Fruit fly (Drosophila melanogaster): Measurements from ENCODE around the gene CG33116.
A peak's percentile ranks its signal among the peaks of the same experiment; 100 is the strongest.

The CG33116 gene

DNA sequence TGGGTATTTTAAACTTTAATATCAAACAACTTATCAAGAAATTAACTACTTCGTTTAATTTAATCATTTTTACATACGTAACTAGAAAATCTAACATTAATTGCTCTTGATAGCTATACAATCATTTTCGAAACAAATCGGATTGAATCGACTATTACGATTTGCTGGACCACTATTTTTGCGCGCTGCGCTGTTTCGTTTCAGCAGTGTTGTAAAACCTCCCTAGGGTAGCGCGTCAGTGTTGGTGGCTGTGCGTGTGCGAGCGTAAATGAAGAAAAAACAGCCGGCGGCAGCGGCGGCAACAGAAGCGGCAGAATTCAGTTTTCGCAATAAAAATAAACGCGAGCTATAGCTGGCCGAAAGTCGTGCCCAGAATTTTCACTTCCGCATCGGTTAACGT is at the start of gene CG33116:
TSS of gene CG33116 (plus strand) at position 233 of the 400 bp plus-strand sequence.
- TF ChIP-seq CTCF (optimal IDR thresholded peaks at IDR 0.05) (no peak), CG8478 (optimal IDR thresholded peaks at IDR 0.05) (no peak)

DNA sequence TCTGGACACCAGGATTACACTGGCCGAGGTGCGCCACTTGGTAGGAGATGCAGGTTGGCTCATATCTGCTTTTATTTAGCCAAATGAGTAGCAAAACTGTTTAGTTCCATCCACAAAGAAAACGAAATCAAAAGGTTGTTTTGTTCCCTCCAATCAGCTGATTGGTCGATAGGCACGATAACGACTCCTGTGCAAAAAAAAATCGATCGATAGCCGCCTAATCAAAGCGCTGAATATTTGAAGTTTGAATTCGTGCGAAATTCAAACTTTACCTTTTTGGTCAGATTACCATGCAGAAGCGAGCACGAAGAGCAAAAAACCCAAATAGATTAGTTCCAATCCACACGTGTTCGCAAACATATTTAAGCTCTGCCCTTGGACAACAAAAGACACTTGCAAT is 48.7 kb upstream of the CG33116 start, which contains the start of the genes CG10195 and CG13084:
TSS of gene CG10195 (minus strand) at position 167 of the 400 bp plus-strand sequence.
TSS of gene CG13084 (plus strand) at position 392 of the 400 bp plus-strand sequence.
- TF ChIP-seq CTCF (optimal IDR thresholded peaks at IDR 0.05) (no peak), CG8478 (optimal IDR thresholded peaks at IDR 0.05) (no peak)

DNA sequence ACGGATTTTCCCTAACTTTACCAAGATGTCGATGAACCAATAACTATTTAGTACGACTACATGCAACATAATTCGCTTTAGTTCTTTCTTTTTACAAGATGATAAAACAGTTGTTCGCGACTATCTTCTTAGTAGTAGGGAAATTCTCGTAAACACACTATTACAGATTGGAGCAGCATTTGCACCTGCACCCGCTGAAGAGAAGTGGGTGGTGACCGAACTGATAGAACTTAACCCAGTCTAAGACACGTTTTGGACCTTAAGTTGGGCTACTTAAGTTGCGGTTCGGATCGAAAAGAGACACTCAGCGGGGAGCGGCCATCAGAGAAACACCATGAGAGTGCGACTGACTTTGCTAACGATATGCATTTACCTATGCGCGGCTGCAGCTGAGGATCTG is 46.1 kb upstream of the CG33116 start, which contains the start of gene CG13083:
TSS of gene CG13083 (plus strand) at position 301 of the 400 bp plus-strand sequence.
- TF ChIP-seq CG8478 (optimal IDR thresholded peaks at IDR 0.05): no peak
- TF ChIP-seq CTCF (optimal IDR thresholded peaks at IDR 0.05): no peak

DNA sequence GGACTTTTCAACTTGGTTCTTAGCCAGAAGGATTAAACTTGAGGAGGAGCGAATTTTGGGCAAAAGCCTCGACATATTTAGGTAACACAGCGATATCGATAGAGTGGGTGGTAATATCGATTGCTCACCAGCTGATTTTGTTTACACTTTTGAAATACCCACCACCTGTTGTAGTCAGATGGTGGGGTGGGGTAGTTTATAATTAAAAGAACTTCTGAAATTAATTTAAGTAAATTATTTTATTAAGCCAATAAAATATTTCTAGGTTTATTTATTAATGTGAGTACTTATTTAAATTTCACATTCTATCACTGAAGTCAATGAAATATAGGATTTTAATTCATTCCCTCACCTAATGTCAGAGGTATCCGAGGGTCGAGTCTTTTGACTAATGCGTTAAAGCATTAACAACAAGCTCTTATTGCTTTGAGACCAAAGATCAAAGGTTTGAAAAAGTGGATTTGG is 43.2 kb upstream of the CG33116 start, which contains the start of the genes CG10194 and CG18094:
TSS of gene CG10194 (minus strand) at position 108 of the 465 bp plus-strand sequence.
TSS of gene CG18094 (plus strand) at position 266 of the 465 bp plus-strand sequence.
- no peak for TF ChIP-seq CTCF (optimal IDR thresholded peaks at IDR 0.05)
- TF ChIP-seq CG8478 (optimal IDR thresholded peaks at IDR 0.05): no peak

DNA sequence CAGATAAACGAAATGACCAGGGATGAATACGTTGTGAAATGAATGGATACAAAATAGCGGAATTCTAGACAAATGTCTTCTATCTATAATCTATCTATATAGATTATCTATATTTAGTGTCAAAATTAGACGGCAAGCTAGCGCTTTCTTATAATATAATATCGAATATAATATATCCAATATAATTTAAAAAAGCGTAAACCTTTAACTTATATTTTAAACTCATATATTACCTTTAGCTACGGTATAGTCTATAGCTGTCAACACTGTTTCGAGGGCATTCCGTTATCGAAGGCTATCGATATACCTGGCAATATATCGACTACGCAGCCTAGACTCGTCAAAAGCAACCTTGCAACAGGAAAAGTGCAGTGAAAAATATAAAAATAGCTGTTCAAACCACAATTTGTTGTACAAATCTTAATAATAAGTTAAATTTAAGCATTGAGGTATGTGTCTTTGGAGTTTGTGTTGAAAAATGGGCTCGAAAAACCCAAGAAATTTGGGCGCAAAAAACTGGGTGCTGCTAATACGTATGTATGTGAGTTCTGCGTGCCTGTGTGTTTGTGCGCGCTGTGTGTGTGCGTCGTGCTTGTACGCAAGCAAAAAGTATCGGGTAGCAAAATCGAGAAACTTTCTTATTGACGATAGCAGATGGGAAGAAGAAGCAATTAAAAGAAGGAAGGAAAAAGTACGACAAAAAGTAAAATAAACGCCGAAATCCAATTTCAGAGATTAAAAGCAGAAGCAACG is 40.2 kb upstream of the CG33116 start, which contains the start of the genes swm and Ctu2:
TSS of gene swm (plus strand) at position 318 of the 753 bp plus-strand sequence.
TSS of gene Ctu2 (minus strand) at position 320 of the 753 bp plus-strand sequence.
- TF ChIP-seq CG8478 (optimal IDR thresholded peaks at IDR 0.05) (no peak), CTCF (optimal IDR thresholded peaks at IDR 0.05) (no peak)

DNA sequence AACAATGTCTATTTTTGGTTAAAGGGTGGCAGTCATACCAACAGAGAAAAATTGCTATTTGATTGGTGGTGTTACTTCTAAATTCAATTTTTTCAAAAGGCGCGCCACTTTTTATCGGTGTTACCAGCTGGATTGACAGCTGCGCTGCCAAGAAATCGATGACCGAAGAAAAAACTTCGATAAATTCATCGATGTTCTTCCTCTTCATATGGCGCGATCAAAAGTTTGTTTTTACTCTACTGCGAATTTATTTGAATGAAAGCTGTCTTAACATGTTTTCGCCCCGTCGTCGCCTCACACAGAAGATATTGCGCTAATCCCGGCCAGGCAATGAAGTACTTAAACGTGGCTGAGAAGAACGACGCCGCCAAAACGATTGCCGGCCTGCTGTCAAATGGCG is 35.3 kb upstream of the CG33116 start, which contains the start of gene Top3alpha:
TSS of gene Top3alpha (plus strand) at position 186 of the 400 bp plus-strand sequence.
- TF ChIP-seq CG8478 (optimal IDR thresholded peaks at IDR 0.05) (no peak), CTCF (optimal IDR thresholded peaks at IDR 0.05) (no peak)

DNA sequence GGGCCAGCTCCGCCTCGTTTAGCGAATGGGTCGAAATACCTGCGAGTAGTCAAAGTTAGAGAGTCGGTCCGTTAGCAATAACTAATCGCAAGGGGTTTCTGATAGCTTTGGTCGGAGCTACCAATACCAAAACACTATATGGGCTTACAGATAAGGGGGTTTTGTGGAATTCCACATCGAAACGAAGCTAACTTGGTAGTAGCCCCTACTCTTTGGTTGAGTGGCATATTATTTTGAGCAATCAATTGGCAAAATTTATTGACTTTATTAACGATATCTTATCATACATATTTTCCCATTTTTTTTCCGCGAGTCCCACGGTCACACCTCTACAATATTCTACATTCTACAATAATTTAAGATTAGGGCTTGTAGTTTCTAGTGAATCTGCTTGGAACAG is 27.0 kb upstream of the CG33116 start:
- no peak for TF ChIP-seq CTCF (optimal IDR thresholded peaks at IDR 0.05)
- no peak for TF ChIP-seq CG8478 (optimal IDR thresholded peaks at IDR 0.05)

DNA sequence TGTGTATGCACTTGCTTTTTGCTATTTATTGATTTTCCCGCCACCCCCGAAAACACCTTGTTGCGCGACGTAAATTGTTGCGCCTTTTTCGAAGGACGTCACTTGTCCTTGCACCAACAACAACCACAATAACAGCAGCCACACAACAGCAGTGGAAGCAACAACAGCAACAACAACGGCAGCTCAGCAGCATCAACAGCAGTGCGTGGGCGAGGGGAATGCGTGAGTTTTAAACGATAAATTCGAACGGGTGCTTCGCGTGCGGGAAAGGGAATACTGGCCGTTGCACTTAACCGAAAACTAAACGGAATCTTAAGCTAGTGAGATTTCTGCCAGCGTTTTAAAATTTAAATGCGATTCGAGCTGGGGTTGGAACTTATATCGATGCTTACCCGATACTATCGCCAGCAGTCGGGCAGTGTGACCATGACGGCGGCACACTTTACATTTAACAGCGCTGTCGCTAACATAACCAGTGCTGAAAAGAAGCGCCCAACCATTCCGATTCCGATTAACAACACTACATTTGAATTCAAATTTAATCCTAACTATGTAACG is 24.8 kb upstream of the CG33116 start, which contains the start of gene cyst:
TSS of gene cyst (minus strand) at position 404 of the 558 bp plus-strand sequence.
- TF ChIP-seq CTCF (optimal IDR thresholded peaks at IDR 0.05) (peak in 1 of 2 experiments; percentile 27), CG8478 (optimal IDR thresholded peaks at IDR 0.05) (no peak)

DNA sequence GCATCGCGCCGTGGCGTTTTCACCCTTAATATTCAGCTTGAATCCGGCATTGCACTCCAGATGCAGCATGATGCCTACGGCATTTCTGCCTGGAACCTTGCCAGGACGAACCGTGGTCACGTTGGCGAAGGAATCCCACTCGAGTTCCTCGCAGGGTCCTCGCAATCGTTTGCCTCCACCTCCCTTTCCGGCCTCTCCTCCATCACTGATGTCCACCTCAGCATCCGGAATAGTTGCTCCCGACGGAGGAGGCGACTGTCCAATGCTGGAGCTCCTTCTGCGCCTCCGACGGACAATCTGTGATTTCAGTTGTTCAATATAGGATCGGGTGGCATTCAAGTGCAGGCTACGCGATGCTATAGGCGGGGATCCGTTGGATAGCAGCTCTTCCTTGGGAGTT is 21.1 kb upstream of the CG33116 start:
- TF ChIP-seq CG8478 (optimal IDR thresholded peaks at IDR 0.05) (no peak), CTCF (optimal IDR thresholded peaks at IDR 0.05) (no peak)

DNA sequence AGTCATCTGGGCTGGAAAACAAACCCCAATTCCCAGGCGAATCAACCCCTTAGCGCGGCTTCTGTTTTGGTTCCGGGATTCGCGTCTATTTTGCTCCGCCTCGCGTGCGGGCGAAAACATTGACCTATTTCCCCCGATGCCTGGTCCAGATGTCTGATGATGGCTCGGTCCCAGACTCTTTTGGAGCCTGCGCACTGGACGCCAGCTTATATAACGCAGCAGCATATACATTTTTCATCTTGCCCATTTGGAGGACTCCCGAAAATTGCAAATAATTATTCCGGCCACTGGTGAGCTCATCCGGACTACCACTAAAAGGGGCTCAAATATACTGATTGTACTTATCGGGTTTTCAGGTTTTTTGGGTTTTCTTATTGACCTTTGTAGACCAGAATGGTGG is 17.2 kb upstream of the CG33116 start:
- TF ChIP-seq CG8478 (optimal IDR thresholded peaks at IDR 0.05) (no peak), CTCF (optimal IDR thresholded peaks at IDR 0.05) (no peak)

DNA sequence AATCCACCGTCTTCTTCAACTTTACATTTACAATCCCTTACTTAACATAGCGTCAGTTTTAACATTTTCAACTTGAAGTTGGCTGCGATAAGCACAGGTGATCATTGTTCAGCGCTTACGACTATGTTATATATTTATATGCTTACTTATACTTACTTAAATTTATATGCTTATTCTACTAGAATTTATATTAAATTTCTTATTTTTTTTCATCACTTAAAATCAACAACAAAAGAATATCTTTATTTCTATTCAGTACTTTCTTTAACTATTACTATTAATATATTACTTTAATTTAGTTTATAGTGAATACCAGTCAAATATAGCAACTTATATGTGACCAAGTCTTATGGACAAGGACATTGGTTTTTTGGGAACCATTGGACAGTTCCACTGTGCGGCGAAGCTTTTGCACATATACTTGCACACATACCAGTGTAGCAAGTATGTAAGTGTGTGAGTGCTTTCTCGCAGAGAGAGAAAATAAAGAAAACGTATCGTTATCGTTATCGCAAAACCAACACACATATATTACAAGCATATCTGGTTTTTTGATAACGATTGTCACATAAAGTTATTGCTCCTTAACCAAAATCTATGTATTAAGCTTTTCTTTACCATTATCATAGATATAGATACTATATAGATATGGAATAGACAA is 16.0 kb upstream of the CG33116 start, which contains the start of gene Hasp:
TSS of gene Hasp (minus strand) at position 51 of the 661 bp plus-strand sequence.
- TF ChIP-seq CG8478 (optimal IDR thresholded peaks at IDR 0.05) (no peak), CTCF (optimal IDR thresholded peaks at IDR 0.05) (no peak)

DNA sequence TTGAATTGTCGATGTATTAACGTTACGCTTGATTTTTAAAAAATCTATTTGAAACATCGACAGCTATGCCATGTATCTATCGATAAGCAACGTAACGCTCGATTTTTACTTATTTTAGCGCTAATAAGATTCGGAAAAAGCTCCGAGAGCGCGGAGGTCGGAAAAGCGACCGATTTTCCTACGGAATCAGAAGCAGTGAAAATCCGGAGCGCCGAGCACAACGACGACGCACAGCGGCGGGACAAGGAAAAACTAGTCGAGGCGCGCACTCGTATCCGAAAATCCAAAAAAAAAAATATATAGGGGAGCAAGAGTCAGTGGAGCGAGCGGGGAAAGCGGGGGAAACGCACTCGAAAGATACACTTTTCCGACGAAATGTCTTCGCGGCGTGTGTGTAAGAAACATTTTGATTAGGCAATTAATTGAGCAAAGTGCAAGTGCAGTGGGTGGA is 14.6 kb upstream of the CG33116 start, which contains the start of gene CG10132:
TSS of gene CG10132 (plus strand) at position 189 of the 451 bp plus-strand sequence.
- TF ChIP-seq CG8478 (optimal IDR thresholded peaks at IDR 0.05) (no peak), CTCF (optimal IDR thresholded peaks at IDR 0.05) (no peak)

DNA sequence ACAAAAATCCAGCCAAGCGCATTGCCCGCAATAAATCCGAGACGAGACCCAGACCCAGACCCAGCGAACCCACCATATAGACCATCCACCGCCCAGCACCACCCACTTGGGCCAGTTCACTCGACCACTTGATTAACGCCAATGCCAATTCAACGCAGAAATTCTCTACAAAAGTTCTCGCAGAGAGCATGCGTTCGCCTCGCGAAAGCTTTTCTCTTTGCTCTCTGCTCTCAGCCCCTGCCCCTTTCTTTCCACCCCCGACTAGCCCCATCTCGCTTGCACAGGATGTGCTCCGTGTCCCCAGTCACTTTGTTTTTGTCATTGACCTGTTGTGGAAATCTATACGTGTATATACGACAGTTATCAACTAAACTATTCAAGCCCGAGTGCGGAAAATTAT is 13.7 kb upstream of the CG33116 start:
- TF ChIP-seq CTCF (optimal IDR thresholded peaks at IDR 0.05): no peak
- no peak for TF ChIP-seq CG8478 (optimal IDR thresholded peaks at IDR 0.05)

DNA sequence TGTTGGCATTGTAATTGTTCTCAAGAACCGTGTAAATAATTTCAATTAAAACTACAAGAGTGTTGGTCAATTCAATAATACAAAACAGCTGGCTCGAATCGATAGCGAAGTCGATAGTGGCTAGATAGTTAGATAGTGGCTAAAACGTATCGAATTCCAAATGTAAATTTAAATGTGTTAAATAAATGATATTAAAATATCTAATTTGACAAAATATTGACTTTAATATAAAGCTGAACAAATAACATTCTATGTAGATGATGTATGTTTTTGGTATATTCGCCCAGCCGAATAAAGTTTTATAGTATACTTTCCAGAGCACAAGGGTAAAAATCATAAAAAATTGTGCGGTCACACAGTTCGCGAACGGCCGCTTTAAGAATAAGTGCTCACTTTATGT is 7.0 kb upstream of the CG33116 start, which contains the start of the genes Dpm1 and CG10137:
TSS of gene Dpm1 (minus strand) at position 53 of the 400 bp plus-strand sequence.
TSS of gene CG10137 (plus strand) at position 371 of the 400 bp plus-strand sequence.
- TF ChIP-seq CG8478 (optimal IDR thresholded peaks at IDR 0.05) (no peak), CTCF (optimal IDR thresholded peaks at IDR 0.05) (no peak)
